Worm (Caenorhabditis elegans): ENCODE measurements around the gene F54F12.1.

DNA sequence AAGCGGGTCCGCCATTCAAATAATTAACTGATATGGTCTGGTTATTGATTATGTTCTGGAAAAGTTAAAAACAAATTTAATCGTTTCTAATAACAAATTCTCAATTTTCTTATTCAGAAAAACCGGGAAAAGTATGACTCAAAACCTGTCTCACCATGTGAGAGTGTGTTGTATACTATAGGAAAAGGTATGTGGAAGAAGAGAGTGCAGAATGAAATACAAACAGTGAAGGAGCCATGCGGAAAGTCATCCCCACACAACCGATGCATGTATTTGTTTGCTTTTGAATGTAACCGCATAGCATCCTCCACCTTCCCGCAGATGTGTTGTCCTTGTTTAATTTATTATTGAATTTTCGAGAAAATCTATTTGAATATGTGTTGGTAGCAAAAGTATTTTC is 54.8 kb downstream of the F54F12.1 start, which contains the start of gene ZK1010.8:
- TF ChIP-seq F16B12.6 (tag; optimal IDR thresholded peaks at IDR 0.05) (no peak), mep-1 (tag; optimal IDR thresholded peaks at IDR 0.05) (no peak), nhr-11 (tag; optimal IDR thresholded peaks at IDR 0.05) (no peak), aly-2 (tag; optimal IDR thresholded peaks at IDR 0.05) (no peak), isw-1 (GFP tag; IDR thresholded peaks at IDR 0.05) (no peak), ceh-82 (tag; optimal IDR thresholded peaks at IDR 0.05) (no peak), dsc-1 (tag; optimal IDR thresholded peaks at IDR 0.05) (no peak), snpc-4 (tag; optimal IDR thresholded peaks at IDR 0.05) (no peak), skn-1 (tag; optimal IDR thresholded peaks at IDR 0.05) (no peak), mdl-1 (tag; optimal IDR thresholded peaks at IDR 0.05) (no peak), lsy-2 (tag; optimal IDR thresholded peaks at IDR 0.05) (no peak), nhr-85 (tag) (no peak)

Data from whole organism, L1 larva.